Worm (Caenorhabditis elegans) whole organism, mixed stage, embryonic: ENCODE results near the gene rap-2.

Source experiments
- elt-3 ChIP-seq: fragments of 150-350 bp; optimal IDR thresholded peaks from 2 replicates; lab custom pipeline; 2014; ENCODE audit warnings: missing biosample characterization, missing genetic modification characterization
- flh-1 ChIP-seq: fragments of 200-800 bp; sonication (Bioruptor generic); optimal IDR thresholded peaks from 2 replicates; lab custom pipeline; 2018; ENCODE audit warnings: mild to moderate bottlenecking, missing genetic modification characterization, moderate library complexity, missing compliant biosample characterization
- mep-1 ChIP-seq: fragments of 150-350 bp; optimal IDR thresholded peaks from 2 replicates; lab custom pipeline; 2017; ENCODE audit warnings: missing biosample characterization, missing genetic modification reagents, missing genetic modification characterization, inconsistent platforms
- nhr-12 ChIP-seq: fragments of 150-350 bp; optimal IDR thresholded peaks from 2 replicates; lab custom pipeline; 2014; ENCODE audit warnings: missing biosample characterization, missing genetic modification characterization
- nhr-28 ChIP-seq: fragments of 150-350 bp; optimal IDR thresholded peaks from 2 replicates; lab custom pipeline; 2014; ENCODE audit warnings: missing biosample characterization, missing genetic modification characterization
- unc-62 ChIP-seq: fragments of 150-350 bp; optimal IDR thresholded peaks from 2 replicates; lab custom pipeline; 2014; ENCODE audit warnings: missing biosample characterization, missing genetic modification reagents, missing genetic modification characterization
- ztf-11 ChIP-seq: fragments of 150-350 bp; optimal IDR thresholded peaks from 2 replicates; lab custom pipeline; 2014; ENCODE audit warnings: missing biosample characterization, missing genetic modification characterization

DNA sequence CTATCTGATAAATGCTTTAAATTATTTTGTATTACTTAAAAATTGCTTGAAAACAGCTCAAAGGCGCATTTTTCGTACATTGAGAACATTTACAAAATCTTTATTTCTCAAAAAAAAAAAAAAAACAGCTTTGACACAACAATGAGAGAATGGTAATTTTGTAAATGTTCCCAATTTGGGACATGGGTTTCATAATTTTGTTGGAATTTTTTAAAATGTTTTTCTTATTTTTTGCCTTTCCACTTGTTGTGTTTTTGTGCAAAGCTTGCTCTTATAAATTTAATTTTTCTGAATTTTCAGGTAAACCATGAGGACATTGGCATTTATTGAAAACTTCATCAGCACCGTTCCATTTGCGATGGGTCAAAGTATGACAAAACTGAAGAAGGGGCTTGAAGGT lies 47.8 kb upstream of the rap-2 start, which contains the start of gene T01G5.7:
- TF ChIP-seq elt-3 (tag; lab: Kevin White, UChicago) (no peak), nhr-28 (tag; lab: Kevin White, UChicago) (no peak), unc-62 (GFP tag; lab: Kevin White, UChicago) (no peak), ztf-11 (no peak), nhr-12 (tag; lab: Kevin White, UChicago) (no peak), mep-1 (no peak), flh-1 (GFP tag; lab: Kevin White, UChicago) (no peak)
